Worm (Caenorhabditis elegans) whole organism, young adult: Measurements from ENCODE around the gene F26F4.2.
A peak's percentile ranks its signal among the peaks of the same experiment; 100 is the strongest.
"Not testable (repeated sequence)": the region's sequence is repeated elsewhere in the genome, so short reads cannot be mapped to it uniquely, and the experiment has no call there.

Source experiments
- C06A6.2 ChIP-seq: fragments of 200-800 bp; sonication (Bioruptor generic); conservative IDR thresholded peaks from 2 replicates; pipeline ENCODE4 v1.3.6; 2022; ENCODE audit warnings: missing genetic modification characterization, missing compliant biosample characterization
- C17E4.6 ChIP-seq: fragments of 200-800 bp; sonication (Bioruptor generic); IDR thresholded peaks from 2 replicates; pipeline ENCODE4 v1.3.6; 2022; ENCODE audit warnings: missing genetic modification reagents, missing genetic modification characterization, missing compliant biosample characterization
- F33H1.4 ChIP-seq: fragments of 200-800 bp; sonication (Bioruptor generic); IDR thresholded peaks from 2 replicates; pipeline ENCODE4 v1.3.6; 2022; ENCODE audit warnings: missing genetic modification reagents, missing genetic modification characterization, missing compliant biosample characterization
- F39B2.1 ChIP-seq: fragments of 200-800 bp; sonication (Bioruptor generic); IDR thresholded peaks from 2 replicates; pipeline ENCODE4 v1.3.6; 2022; ENCODE audit warnings: missing genetic modification reagents, missing genetic modification characterization, missing compliant biosample characterization
- K11D2.4 ChIP-seq: fragments of 200-800 bp; sonication (Bioruptor generic); IDR thresholded peaks from 2 replicates; pipeline ENCODE4 v1.3.6; 2022; ENCODE audit warnings: missing genetic modification reagents, missing genetic modification characterization, missing compliant biosample characterization
- T26A5.8 ChIP-seq: sonication (generic microtip); optimal IDR thresholded peaks from 2 replicates; lab custom pipeline; 2016; ENCODE audit warnings: missing genetic modification characterization, missing compliant biosample characterization
- Y67H2A.10 ChIP-seq: fragments of 200-800 bp; sonication (Bioruptor generic); conservative IDR thresholded peaks from 2 replicates; pipeline ENCODE4 v1.3.6; 2022; ENCODE audit warnings: missing genetic modification reagents, missing genetic modification characterization, missing compliant biosample characterization
- Y95B8A.8 ChIP-seq: fragments of 200-800 bp; sonication (Bioruptor generic); IDR thresholded peaks from 2 replicates; pipeline ENCODE4 v1.3.6; 2022; ENCODE audit warnings: missing genetic modification reagents, missing genetic modification characterization, missing compliant biosample characterization
- attf-3 ChIP-seq: fragments of 200-800 bp; sonication (Bioruptor generic); conservative IDR thresholded peaks from 2 replicates; pipeline ENCODE4 v1.3.6; 2022; ENCODE audit warnings: missing genetic modification reagents, missing genetic modification characterization, missing compliant biosample characterization
- attf-5 ChIP-seq: fragments of 200-800 bp; sonication (Bioruptor generic); optimal IDR thresholded peaks from 2 replicates; lab custom pipeline; 2018; ENCODE audit warnings: mild to moderate bottlenecking, missing genetic modification characterization, missing compliant biosample characterization
- bed-2 ChIP-seq: fragments of 200-800 bp; sonication (Bioruptor generic); IDR thresholded peaks from 2 replicates; pipeline ENCODE4 v1.3.6; 2022; ENCODE audit warnings: missing genetic modification reagents, missing genetic modification characterization, missing compliant biosample characterization
- cebp-1 ChIP-seq, 2 experiments: fragments of 200-800 bp in 1 of 2; sonication (Bioruptor generic) in 1 of 2; sonication (generic microtip) in 1 of 2; IDR thresholded peaks in 1 of 2; optimal IDR thresholded peaks in 1 of 2; 2 replicates each; pipeline versions ENCODE4 v1.3.6 to Lab custom; 2017 to 2022; ENCODE audit warnings: missing compliant biosample characterization in 2 of 2, missing genetic modification characterization in 2 of 2, mild to moderate bottlenecking in 1 of 2, missing genetic modification reagents in 1 of 2, moderate library complexity in 1 of 2
- cebp-2 ChIP-seq: fragments of 200-800 bp; sonication (Bioruptor generic); IDR thresholded peaks from 2 replicates; pipeline ENCODE4 v1.3.6; 2022; ENCODE audit warnings: missing genetic modification characterization, missing compliant biosample characterization
- ceh-100 ChIP-seq: fragments of 200-800 bp; sonication (Bioruptor generic); IDR thresholded peaks from 2 replicates; pipeline ENCODE4 v1.3.6; 2022; ENCODE audit warnings: missing genetic modification reagents, missing genetic modification characterization, missing compliant biosample characterization
- ceh-91 ChIP-seq: fragments of 200-800 bp; sonication (Bioruptor generic); IDR thresholded peaks from 2 replicates; pipeline ENCODE4 v1.3.6; 2022; ENCODE audit warnings: missing genetic modification reagents, missing genetic modification characterization, missing compliant biosample characterization
- dox-1 ChIP-seq: fragments of 200-800 bp; sonication (Bioruptor generic); IDR thresholded peaks from 2 replicates; pipeline ENCODE4 v1.3.6; 2022; ENCODE audit warnings: missing genetic modification reagents, missing genetic modification characterization, missing compliant biosample characterization
- egl-44 ChIP-seq: fragments of 200-800 bp; sonication (Bioruptor generic); IDR thresholded peaks from 2 replicates; pipeline ENCODE4 v1.3.6; 2022; ENCODE audit warnings: missing genetic modification reagents, missing genetic modification characterization, missing compliant biosample characterization
- egrh-3 ChIP-seq: fragments of 200-800 bp; sonication (Bioruptor generic); IDR thresholded peaks from 2 replicates; pipeline ENCODE4 v1.3.6; 2022; ENCODE audit warnings: missing genetic modification reagents, missing genetic modification characterization, missing compliant biosample characterization
- fkh-3 ChIP-seq: sonication (generic microtip); optimal IDR thresholded peaks from 2 replicates; lab custom pipeline; 2016; ENCODE audit warnings: mild to moderate bottlenecking, missing genetic modification characterization, missing compliant biosample characterization
- hmg-1.2 ChIP-seq: fragments of 200-800 bp; sonication (Bioruptor generic); IDR thresholded peaks from 2 replicates; pipeline ENCODE4 v1.3.6; 2022; ENCODE audit warnings: missing genetic modification reagents, missing genetic modification characterization, missing compliant biosample characterization
- lin-26 ChIP-seq: fragments of 200-800 bp; sonication (Bioruptor generic); IDR thresholded peaks from 2 replicates; pipeline ENCODE4 v1.3.6; 2022; ENCODE audit warnings: missing genetic modification reagents, missing genetic modification characterization, missing compliant biosample characterization
- lin-35 ChIP-seq, 3 experiments: fragments of 150-350 bp in 2 of 3; sonication (generic microtip) in 1 of 3; optimal IDR thresholded peaks; 2 replicates each; lab custom pipeline; 2014 to 2018; ENCODE audit warnings: missing biosample characterization in 3 of 3, missing genetic modification characterization in 3 of 3, missing genetic modification reagents in 3 of 3
- lin-40 ChIP-seq: sonication (generic microtip); optimal IDR thresholded peaks from 2 replicates; lab custom pipeline; 2016; ENCODE audit warnings: missing genetic modification characterization, mild to moderate bottlenecking, missing compliant biosample characterization, missing genotype, missing genetic modification reagents
- lin-54 ChIP-seq: fragments of 200-800 bp; sonication (Bioruptor generic); optimal IDR thresholded peaks from 2 replicates; lab custom pipeline; 2018; ENCODE audit warnings: mild to moderate bottlenecking, missing genetic modification characterization, missing compliant biosample characterization
- lsl-1 ChIP-seq: fragments of 200-800 bp; sonication (Bioruptor generic); optimal IDR thresholded peaks from 2 replicates; lab custom pipeline; 2018; ENCODE audit warnings: mild to moderate bottlenecking, missing genetic modification characterization, moderate library complexity, missing compliant biosample characterization
- mcd-1 ChIP-seq: fragments of 200-800 bp; sonication (Bioruptor generic); IDR thresholded peaks from 2 replicates; pipeline ENCODE4 v1.3.6; 2022; ENCODE audit warnings: missing genetic modification reagents, missing genetic modification characterization, missing compliant biosample characterization
- nfyb-1 ChIP-seq: fragments of 200-800 bp; sonication (Bioruptor generic); IDR thresholded peaks from 2 replicates; pipeline ENCODE4 v1.3.6; 2022; ENCODE audit warnings: missing genetic modification reagents, missing genetic modification characterization, missing compliant biosample characterization
- nhr-120 ChIP-seq: fragments of 200-800 bp; sonication (Bioruptor generic); IDR thresholded peaks from 2 replicates; pipeline ENCODE4 v1.3.6; 2022; ENCODE audit warnings: missing genetic modification characterization, missing compliant biosample characterization
- pbrm-1 ChIP-seq: fragments of 200-800 bp; sonication (Bioruptor generic); IDR thresholded peaks from 2 replicates; pipeline ENCODE4 v1.3.6; 2022; ENCODE audit warnings: missing genetic modification reagents, missing genetic modification characterization, missing compliant biosample characterization
- rpc-1 ChIP-seq, 2 experiments: fragments of 150-350 bp in 1 of 2; sonication (generic microtip) in 1 of 2; optimal IDR thresholded peaks; 2 replicates each; lab custom pipeline; 2014 to 2018; ENCODE audit warnings: missing biosample characterization in 1 of 2, missing genetic modification characterization in 1 of 2, missing genetic modification reagents in 1 of 2, missing genotype in 1 of 2
- snpc-1.3 ChIP-seq: sonication (generic microtip); optimal IDR thresholded peaks from 2 replicates; lab custom pipeline; 2017; ENCODE audit warnings: missing genetic modification characterization, mild to moderate bottlenecking, missing compliant biosample characterization, antibody characterized with exemption, moderate library complexity, missing genotype, missing genetic modification reagents; ENCODE audit not compliant: insufficient read depth
- snpc-4 ChIP-seq, 5 experiments: fragments of 150-350 bp in 1 of 5; sonication (generic microtip) in 4 of 5; optimal IDR thresholded peaks; 2 replicates each; lab custom pipeline; 2014 to 2018; ENCODE audit warnings: missing genetic modification characterization in 5 of 5, missing biosample characterization in 3 of 5, antibody characterized with exemption in 2 of 5, mild to moderate bottlenecking in 2 of 5, missing compliant biosample characterization in 2 of 5, missing genotype in 2 of 5, moderate library complexity in 2 of 5, missing genetic modification reagents in 1 of 5
- sptf-2 ChIP-seq: fragments of 200-800 bp; sonication (Bioruptor generic); optimal IDR thresholded peaks from 2 replicates; lab custom pipeline; 2018; ENCODE audit warnings: mild to moderate bottlenecking, missing genetic modification characterization, missing compliant biosample characterization
- zfh-2 ChIP-seq: fragments of 200-800 bp; sonication (Bioruptor generic); conservative IDR thresholded peaks from 2 replicates; pipeline ENCODE4 v1.3.6; 2022; ENCODE audit warnings: missing genetic modification reagents, missing genetic modification characterization, missing compliant biosample characterization
- ztf-18 ChIP-seq: sonication (generic microtip); optimal IDR thresholded peaks from 2 replicates; lab custom pipeline; 2016; ENCODE audit warnings: missing genotype, mild to moderate bottlenecking, missing genetic modification characterization, missing compliant biosample characterization
- ztf-26 ChIP-seq: sonication (generic microtip); optimal IDR thresholded peaks from 2 replicates; lab custom pipeline; 2017; ENCODE audit warnings: missing genetic modification characterization, missing compliant biosample characterization

Gene F26F4.2

DNA sequence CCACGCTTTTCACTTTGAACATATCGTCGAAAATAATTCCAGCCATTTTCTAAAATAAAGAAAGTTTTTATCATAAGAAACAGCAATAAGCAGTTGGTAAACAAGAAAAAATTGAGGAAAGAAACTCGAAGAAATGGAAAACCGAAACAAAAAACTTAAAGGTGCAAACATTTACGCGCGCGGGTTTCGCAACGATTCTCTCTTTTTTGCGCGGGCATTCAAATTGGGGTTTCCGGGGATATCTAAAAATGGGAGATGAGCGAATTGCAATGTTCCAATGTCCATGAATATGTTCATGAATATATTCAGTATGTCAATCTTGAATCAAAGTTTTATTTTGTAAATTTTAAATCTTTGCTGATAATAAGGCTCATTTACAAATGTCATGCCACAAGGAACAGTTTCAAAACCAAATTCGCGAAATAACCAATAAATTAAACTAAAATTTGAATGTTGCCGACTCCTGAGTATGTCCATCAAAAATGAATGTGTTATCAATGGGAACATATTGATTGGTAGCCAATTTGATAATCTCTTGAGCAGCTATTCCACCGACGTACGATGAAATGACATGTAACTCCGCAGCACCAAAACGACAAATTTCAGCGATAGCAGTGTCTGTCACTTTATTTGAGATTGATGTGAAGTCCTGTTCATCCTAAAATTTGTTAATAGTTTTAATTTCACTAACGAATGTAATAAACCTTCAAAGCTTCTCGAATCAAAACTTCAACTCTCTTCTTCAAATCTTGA lies 7.1 kb downstream of the F26F4.2 start, which contains the start of gene rpb-8 (continued):
- TF ChIP-seq egl-44 (GFP tag; lab: Robert Waterston, UW), result no peak
- TF ChIP-seq fkh-3 (tag; lab: Kevin White, UChicago), result no peak
- no peak for TF ChIP-seq dox-1 (GFP tag; lab: Robert Waterston, UW)

DNA sequence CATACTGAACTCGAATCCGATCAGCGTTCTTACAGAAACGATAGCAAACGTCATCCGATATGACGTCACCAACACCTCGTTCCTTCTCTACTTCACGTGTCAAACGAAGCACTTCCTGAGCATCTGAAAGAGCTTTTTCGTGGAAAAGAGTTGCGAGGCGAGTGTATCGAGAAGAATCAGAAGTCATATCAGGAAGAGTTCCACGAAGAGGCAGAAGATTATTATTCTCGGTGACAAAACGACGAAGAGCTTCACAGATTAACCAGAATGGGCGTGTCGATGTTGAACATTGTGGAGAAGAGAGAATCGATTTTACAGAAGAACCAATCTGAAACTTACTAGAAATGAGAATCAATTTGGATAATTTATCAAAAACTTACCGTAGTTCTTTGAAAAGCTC lies 7.8 kb downstream of the F26F4.2 start:
- TF ChIP-seq sptf-2 (GFP tag; lab: Kevin White, UChicago) (no peak), Y67H2A.10 (GFP tag; lab: Robert Waterston, UW) (no peak), snpc-1.3 (tag; lab: Kevin White, UChicago) (no peak), F39B2.1 (GFP tag; lab: Robert Waterston, UW) (no peak), lin-35 (GFP tag; optimal IDR thresholded peaks at IDR 0.05; lab: Kevin White, UChicago) (no peak), bed-2 (GFP tag; lab: Robert Waterston, UW) (no peak)

DNA sequence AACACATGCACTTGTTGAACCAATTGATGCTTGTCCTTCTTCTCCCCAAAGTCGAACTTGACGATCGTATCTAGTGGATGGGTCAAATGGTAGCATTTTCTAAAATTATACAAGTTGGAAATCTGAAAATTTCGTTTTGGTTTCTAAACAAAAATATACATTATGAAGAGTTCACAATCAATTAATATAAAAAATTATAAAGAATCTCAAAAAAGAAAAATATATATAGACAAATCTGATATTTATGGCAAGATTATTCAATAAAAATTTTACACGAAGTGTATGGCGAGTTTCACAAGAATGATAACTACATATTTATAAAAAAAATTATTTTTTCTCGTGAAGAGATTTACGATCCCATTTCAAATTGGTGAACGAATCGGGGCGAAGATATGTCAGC lies 9.2 kb downstream of the F26F4.2 start, which contains the start of gene ula-1:
Gene ula-1, minus strand, starts transcription at position 101 of the 400 bp plus-strand sequence.
- TF ChIP-seq T26A5.8, result no peak
- TF ChIP-seq lsl-1, result no peak
- TF ChIP-seq, all 124 proteins: peak for 0

DNA sequence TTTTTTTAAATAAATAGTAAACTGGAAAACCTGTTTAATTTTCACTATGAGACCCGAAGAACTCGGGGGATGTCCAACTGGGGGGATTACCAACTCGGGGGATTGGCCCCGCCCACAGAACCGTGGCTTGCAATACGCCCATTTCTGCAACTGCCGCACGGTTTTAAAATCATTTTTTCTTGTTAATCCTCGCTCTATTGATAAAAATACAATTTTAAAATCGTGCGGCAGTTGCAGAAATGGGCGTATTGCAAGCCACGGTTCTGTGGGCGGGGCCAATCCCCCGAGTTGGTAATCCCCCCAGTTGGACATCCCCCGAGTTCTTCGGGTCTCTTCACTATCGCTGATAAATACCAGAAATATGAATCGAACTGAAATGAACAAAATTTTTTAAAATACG lies 11.0 kb downstream of the F26F4.2 start, which contains the start of gene mmab-1:
Gene mmab-1, minus strand, starts transcription at position 95 of the 400 bp plus-strand sequence.
- TF ChIP-seq F33H1.4 (GFP tag; lab: Robert Waterston, UW), result peak; percentile 44
- TF ChIP-seq nhr-120 (GFP tag; lab: Robert Waterston, UW), result 0 out of 2 replicates have a peak, but pooled peaks have one; percentile 76
- peak; percentile 42; the same call in 1 of the 2 replicates for TF ChIP-seq Y67H2A.10 (GFP tag; lab: Robert Waterston, UW)
- TF ChIP-seq K11D2.4 (GFP tag; lab: Robert Waterston, UW), result peak; percentile 73
- peak; percentile 55 for TF ChIP-seq nfyb-1 (GFP tag; lab: Robert Waterston, UW)
- 0 out of 2 replicates have a peak, but pooled peaks have one; percentile 12 for TF ChIP-seq Y95B8A.8 (GFP tag; lab: Robert Waterston, UW)
- TF ChIP-seq lin-26 (GFP tag; lab: Robert Waterston, UW), result peak; percentile 18; the same call in 1 of the 2 replicates
- 0 out of 2 replicates have a peak, but pooled peaks have one; percentile 34 for TF ChIP-seq zfh-2 (GFP tag; lab: Robert Waterston, UW)
- peak; percentile 11 for TF ChIP-seq lin-54
- TF ChIP-seq ceh-91 (GFP tag; lab: Robert Waterston, UW), result 0 out of 2 replicates have a peak, but pooled peaks have one; percentile 11
- peak; percentile 89 for TF ChIP-seq mcd-1
- TF ChIP-seq lin-40 (tag; lab: Kevin White, UChicago), result peak; percentile 27
- peak; percentile 55; the same call in 1 of the 2 replicates for TF ChIP-seq pbrm-1
- peak; percentile 21; the same call in 1 of the 2 replicates for TF ChIP-seq C17E4.6 (GFP tag; lab: Robert Waterston, UW)
- TF ChIP-seq ceh-100 (GFP tag; lab: Robert Waterston, UW), result peak; percentile 90
- not testable (repeated sequence) for TF ChIP-seq snpc-4 (GFP tag; optimal IDR thresholded peaks at IDR 0.05; lab: Kevin White, UChicago); cebp-1 (GFP tag; IDR thresholded peaks at IDR 0.05; lab: Robert Waterston, UW); rpc-1 (tag; optimal IDR thresholded peaks at IDR 0.05; lab: Kevin White, UChicago)
- TF ChIP-seq snpc-4 (tag; optimal IDR thresholded peaks at IDR 0.05; lab: Kevin White, UChicago), result peak in 2 of 4 experiments; percentile 5 to 25
- peak; percentile 34 for TF ChIP-seq attf-5
- TF ChIP-seq attf-3, result peak; percentile 18; the same call in 1 of the 2 replicates
- peak; percentile 36 for TF ChIP-seq cebp-1 (tag; optimal IDR thresholded peaks at IDR 0.05; lab: Kevin White, UChicago)
- TF ChIP-seq hmg-1.2 (GFP tag; lab: Robert Waterston, UW), result peak; percentile 13; the same call in 1 of the 2 replicates
- 0 out of 2 replicates have a peak, but pooled peaks have one; percentile 10 for TF ChIP-seq cebp-2 (GFP tag; lab: Robert Waterston, UW)
- TF ChIP-seq egrh-3 (GFP tag; lab: Robert Waterston, UW), result peak; percentile 34
- TF ChIP-seq C06A6.2 (GFP tag; lab: Robert Waterston, UW), result peak; percentile 84
- peak; percentile 15 for TF ChIP-seq rpc-1 (optimal IDR thresholded peaks at IDR 0.05; lab: Kevin White, UChicago)
- TF ChIP-seq ztf-18 (tag; lab: Kevin White, UChicago), result peak; percentile 6
- peak; percentile 8 for TF ChIP-seq ztf-26 (tag; lab: Kevin White, UChicago)
